Worm (Caenorhabditis elegans) whole organism, L4 larva: ENCODE measurements around the gene mpc-1.
A peak's percentile ranks its signal among the peaks of the same experiment; 100 is the strongest.

Source experiments
- F26F4.8 ChIP-seq: fragments of 200-800 bp; sonication (Bioruptor generic); conservative IDR thresholded peaks from 2 replicates; pipeline ENCODE4 v1.3.6; 2022; ENCODE audit warnings: missing genetic modification characterization, missing compliant biosample characterization
- F37D6.2 ChIP-seq: sonication (generic microtip); optimal IDR thresholded peaks from 2 replicates; lab custom pipeline; 2016; ENCODE audit warnings: mild to moderate bottlenecking, missing genetic modification characterization, missing compliant biosample characterization
- F44E2.7 ChIP-seq: fragments of 200-800 bp; sonication (Bioruptor generic); IDR thresholded peaks from 2 replicates; pipeline ENCODE4 v2.1.2; 2022; ENCODE audit warnings: missing genetic modification characterization, missing compliant biosample characterization
- Y105C5A.15 ChIP-seq: fragments of 200-800 bp; sonication (Bioruptor generic); IDR thresholded peaks from 2 replicates; pipeline ENCODE4 v1.3.6; 2022; ENCODE audit warnings: missing genetic modification characterization, missing compliant biosample characterization
- Y5F2A.4 ChIP-seq: fragments of 200-800 bp; sonication (Bioruptor generic); optimal IDR thresholded peaks from 2 replicates; lab custom pipeline; 2018; ENCODE audit warnings: mild to moderate bottlenecking, missing genetic modification characterization, missing compliant biosample characterization
- ZK337.2 ChIP-seq: fragments of 200-800 bp; sonication (Bioruptor generic); IDR thresholded peaks from 2 replicates; pipeline ENCODE4 v1.3.6; 2022; ENCODE audit warnings: missing genetic modification reagents, missing genetic modification characterization, missing compliant biosample characterization
- ZK546.5 ChIP-seq, 2 experiments: sonication (generic microtip); optimal IDR thresholded peaks; 2 replicates each; lab custom pipeline; 2017; ENCODE audit warnings: missing biosample characterization in 2 of 2, missing genetic modification characterization in 2 of 2
- aha-1 ChIP-seq: fragments of 150-350 bp; peaks from one replicate; lab custom pipeline; 2014; ENCODE audit warnings: missing biosample characterization, missing genetic modification characterization
- arid-1 ChIP-seq: fragments of 200-800 bp; sonication (Bioruptor generic); conservative IDR thresholded peaks from 2 replicates; pipeline ENCODE4 v1.3.6; 2022; ENCODE audit warnings: missing genetic modification reagents, missing genetic modification characterization, missing compliant biosample characterization
- ctbp-1 ChIP-seq: fragments of 200-800 bp; sonication (Bioruptor generic); IDR thresholded peaks from 2 replicates; pipeline ENCODE4 v1.3.6; 2022; ENCODE audit warnings: missing genetic modification reagents, missing genetic modification characterization, missing compliant biosample characterization
- daf-16 ChIP-seq, 3 experiments: sonication (generic microtip); optimal IDR thresholded peaks; 2 replicates each; lab custom pipeline; 2016 to 2017; ENCODE audit warnings: missing genetic modification characterization in 3 of 3, missing genetic modification reagents in 3 of 3, mild to moderate bottlenecking in 2 of 3, missing compliant biosample characterization in 2 of 3, missing biosample characterization in 1 of 3, moderate library complexity in 1 of 3
- dmd-6 ChIP-seq: fragments of 200-800 bp; sonication (Bioruptor generic); IDR thresholded peaks from 2 replicates; pipeline ENCODE4 v1.3.6; 2022; ENCODE audit warnings: missing genetic modification reagents, missing genetic modification characterization, missing compliant biosample characterization
- duxl-1 ChIP-seq: sonication (generic microtip); optimal IDR thresholded peaks from 2 replicates; lab custom pipeline; 2016; ENCODE audit warnings: mild to moderate bottlenecking, missing genetic modification characterization, moderate library complexity, missing compliant biosample characterization; ENCODE audit not compliant: poor library complexity
- dve-1 ChIP-seq: sonication (generic microtip); optimal IDR thresholded peaks from 2 replicates; lab custom pipeline; 2017; ENCODE audit warnings: antibody characterized with exemption, mild to moderate bottlenecking, missing genetic modification characterization, missing compliant biosample characterization; ENCODE audit not compliant: insufficient read depth
- egl-27 ChIP-seq: sonication (generic microtip); optimal IDR thresholded peaks from 3 replicates; lab custom pipeline; 2017; ENCODE audit warnings: missing biosample characterization, missing genetic modification reagents, missing genetic modification characterization
- egl-43 ChIP-seq: fragments of 200-800 bp; sonication (Bioruptor generic); IDR thresholded peaks from 2 replicates; pipeline ENCODE4 v1.3.6; 2022; ENCODE audit warnings: missing genetic modification reagents, missing genetic modification characterization, missing compliant biosample characterization
- hif-1 ChIP-seq, 2 experiments: sonication (generic microtip); optimal IDR thresholded peaks; 2 replicates each; lab custom pipeline; 2016 to 2017; ENCODE audit warnings: missing compliant biosample characterization in 2 of 2, missing genetic modification characterization in 2 of 2, missing genetic modification reagents in 2 of 2, missing genotype in 2 of 2, mild to moderate bottlenecking in 1 of 2
- hlh-11 ChIP-seq: fragments of 200-800 bp; sonication (Bioruptor generic); optimal IDR thresholded peaks from 2 replicates; lab custom pipeline; 2018; ENCODE audit warnings: mild to moderate bottlenecking, missing genetic modification characterization, missing compliant biosample characterization
- hlh-30 ChIP-seq: sonication (generic microtip); optimal IDR thresholded peaks from 2 replicates; lab custom pipeline; 2017; ENCODE audit warnings: antibody characterized with exemption, mild to moderate bottlenecking, missing genetic modification characterization, missing compliant biosample characterization; ENCODE audit not compliant: insufficient read depth
- jun-1 ChIP-seq: fragments of 150-350 bp; optimal IDR thresholded peaks from 2 replicates; lab custom pipeline; 2014; ENCODE audit warnings: missing biosample characterization, missing genetic modification reagents, missing genetic modification characterization
- lim-7 ChIP-seq: fragments of 200-800 bp; sonication (Bioruptor generic); IDR thresholded peaks from 2 replicates; pipeline ENCODE4 v1.3.6; 2022; ENCODE audit warnings: missing genetic modification characterization, missing compliant biosample characterization
- lin-1 ChIP-seq: fragments of 200-800 bp; sonication (Bioruptor generic); IDR thresholded peaks from 2 replicates; pipeline ENCODE4 v1.3.6; 2022; ENCODE audit warnings: missing genetic modification reagents, missing genetic modification characterization, missing compliant biosample characterization
- lin-38 ChIP-seq: fragments of 200-800 bp; sonication (Bioruptor generic); IDR thresholded peaks from 2 replicates; pipeline ENCODE4 v1.3.6; 2022; ENCODE audit warnings: missing genetic modification reagents, missing genetic modification characterization, missing compliant biosample characterization
- lsy-2 ChIP-seq, 2 experiments: fragments of 150-350 bp in 1 of 2; sonication (generic microtip) in 1 of 2; optimal IDR thresholded peaks; 2 replicates each; lab custom pipeline; 2014 to 2017; ENCODE audit warnings: missing biosample characterization in 2 of 2, missing genetic modification characterization in 2 of 2
- madf-9 ChIP-seq: fragments of 200-800 bp; sonication (Bioruptor generic); conservative IDR thresholded peaks from 2 replicates; pipeline ENCODE4 v1.3.6; 2022; ENCODE audit warnings: missing genetic modification reagents, missing genetic modification characterization, missing compliant biosample characterization
- mdl-1 ChIP-seq, 2 experiments: fragments of 150-350 bp in 1 of 2; sonication (generic microtip) in 1 of 2; optimal IDR thresholded peaks; 2 replicates each; lab custom pipeline; 2014 to 2017; ENCODE audit warnings: missing biosample characterization in 2 of 2, missing genetic modification characterization in 2 of 2
- mep-1 ChIP-seq: fragments of 150-350 bp; sonication (generic microtip); optimal IDR thresholded peaks from 3 replicates; lab custom pipeline; 2014; ENCODE audit warnings: missing biosample characterization, missing genetic modification characterization
- mes-2 ChIP-seq: sonication (generic microtip); optimal IDR thresholded peaks from 2 replicates; lab custom pipeline; 2016; ENCODE audit warnings: missing genotype, mild to moderate bottlenecking, missing genetic modification characterization, missing compliant biosample characterization; ENCODE audit not compliant: poor library complexity, severe bottlenecking
- mxl-3 ChIP-seq: fragments of 200-800 bp; sonication (Bioruptor generic); optimal IDR thresholded peaks from 2 replicates; lab custom pipeline; 2018; ENCODE audit warnings: mild to moderate bottlenecking, missing genetic modification characterization, missing compliant biosample characterization
- nhr-102 ChIP-seq: sonication (generic microtip); optimal IDR thresholded peaks from 2 replicates; lab custom pipeline; 2016; ENCODE audit warnings: mild to moderate bottlenecking, missing genetic modification characterization, moderate library complexity, missing compliant biosample characterization
- nhr-25 ChIP-seq: sonication (generic microtip); optimal IDR thresholded peaks from 2 replicates; lab custom pipeline; 2017; ENCODE audit warnings: missing genetic modification characterization, mild to moderate bottlenecking, missing compliant biosample characterization, antibody characterized with exemption, moderate library complexity, borderline replicate concordance; ENCODE audit not compliant: insufficient read depth
- nhr-28 ChIP-seq: fragments of 150-350 bp; optimal IDR thresholded peaks from 2 replicates; lab custom pipeline; 2014; ENCODE audit warnings: missing biosample characterization, missing genetic modification characterization
- nhr-41 ChIP-seq: fragments of 200-800 bp; sonication (Bioruptor generic); IDR thresholded peaks from 2 replicates; pipeline ENCODE4 v1.3.6; 2022; ENCODE audit warnings: missing genetic modification reagents, missing genetic modification characterization, missing compliant biosample characterization
- nhr-6 ChIP-seq: fragments of 150-350 bp; optimal IDR thresholded peaks from 2 replicates; lab custom pipeline; 2014; ENCODE audit warnings: missing biosample characterization, missing genetic modification characterization
- nhr-77 ChIP-seq: fragments of 150-350 bp; optimal IDR thresholded peaks from 2 replicates; lab custom pipeline; 2014; ENCODE audit warnings: missing biosample characterization, missing genetic modification characterization
- pha-4 ChIP-seq, 2 experiments: fragments of 150-350 bp in 1 of 2; fragments of 200-800 bp in 1 of 2; sonication (Bioruptor generic) in 1 of 2; IDR thresholded peaks in 1 of 2; optimal IDR thresholded peaks in 1 of 2; 2 replicates each; pipeline versions ENCODE4 v1.3.6 to Lab custom; 2014 to 2022; ENCODE audit warnings: missing genetic modification characterization in 2 of 2, missing genetic modification reagents in 2 of 2, missing biosample characterization in 1 of 2, missing compliant biosample characterization in 1 of 2
- pqm-1 ChIP-seq: sonication (generic microtip); optimal IDR thresholded peaks from 2 replicates; lab custom pipeline; 2017; ENCODE audit warnings: missing biosample characterization, missing genetic modification characterization
- rbr-2 ChIP-seq: sonication (generic microtip); optimal IDR thresholded peaks from 2 replicates; lab custom pipeline; 2016; ENCODE audit warnings: missing genotype, missing genetic modification characterization, missing compliant biosample characterization
- sdz-12 ChIP-seq: fragments of 200-800 bp; sonication (Bioruptor generic); optimal IDR thresholded peaks from 2 replicates; lab custom pipeline; 2018; ENCODE audit warnings: mild to moderate bottlenecking, missing genetic modification characterization, missing compliant biosample characterization
- tag-97 ChIP-seq: fragments of 200-800 bp; sonication (Bioruptor generic); IDR thresholded peaks from 2 replicates; pipeline ENCODE4 v1.3.6; 2022; ENCODE audit warnings: missing genetic modification characterization, missing compliant biosample characterization
- unc-130 ChIP-seq: sonication (generic microtip); optimal IDR thresholded peaks from 2 replicates; lab custom pipeline; 2016; ENCODE audit warnings: missing genetic modification reagents, missing genetic modification characterization, missing compliant biosample characterization
- zip-11 ChIP-seq: fragments of 200-800 bp; sonication (Bioruptor generic); IDR thresholded peaks from 2 replicates; pipeline ENCODE4 v1.3.6; 2022; ENCODE audit warnings: missing genetic modification characterization, missing compliant biosample characterization

The mpc-1 gene

DNA sequence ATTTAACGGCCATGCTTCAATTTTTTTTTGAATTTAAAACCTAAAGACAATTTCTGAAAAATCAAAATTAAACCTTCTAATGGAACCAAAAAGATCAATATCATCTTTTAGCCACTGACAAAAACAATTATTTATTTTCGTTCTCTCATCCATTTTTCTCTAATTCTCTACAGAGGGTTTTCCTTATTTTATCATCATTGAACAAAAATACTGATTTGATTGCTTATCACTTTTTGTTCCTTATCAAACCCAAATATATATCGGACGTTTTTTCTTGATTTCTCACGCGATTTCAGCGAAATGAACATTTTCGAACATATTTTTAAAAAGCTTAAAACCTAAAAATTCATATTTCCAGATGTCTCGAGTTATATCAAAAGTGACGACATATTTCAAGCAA, at the start of gene mpc-1:
TSS of gene mpc-1 (plus strand) at position 359 of the 400 bp plus-strand sequence.
- no peak for TF ChIP-seq rbr-2 (tag; lab: Kevin White, UChicago)
- TF ChIP-seq pha-4 (GFP tag; IDR thresholded peaks at IDR 0.05; lab: Robert Waterston, UW): no peak
- no peak for TF ChIP-seq pha-4 (tag; optimal IDR thresholded peaks at IDR 0.05; lab: Kevin White, UChicago)
- peak in 1 of 2 experiments; percentile 42 for TF ChIP-seq mdl-1 (tag; optimal IDR thresholded peaks at IDR 0.05; lab: Kevin White, UChicago)
- TF ChIP-seq pqm-1 (tag; lab: Kevin White, UChicago): peak; percentile 77
- TF ChIP-seq daf-16 (GFP tag; optimal IDR thresholded peaks at IDR 0.05; lab: Kevin White, UChicago): no peak
- peak; percentile 85 for TF ChIP-seq daf-16 (tag; optimal IDR thresholded peaks at IDR 0.05; lab: Kevin White, UChicago)
- no peak for TF ChIP-seq mep-1 (tag; lab: Kevin White, UChicago)
- peak; percentile 50 for TF ChIP-seq hlh-11 (tag; lab: Kevin White, UChicago)
- peak; percentile 75 for TF ChIP-seq nhr-77 (tag; lab: Kevin White, UChicago)
- TF ChIP-seq mes-2 (tag; lab: Kevin White, UChicago): no peak
- peak; percentile 68 for TF ChIP-seq dve-1
- TF ChIP-seq nhr-25 (tag; lab: Kevin White, UChicago): no peak
- TF ChIP-seq ZK337.2 (GFP tag; lab: Robert Waterston, UW): no peak
- peak; percentile 61 for TF ChIP-seq nhr-28 (tag; lab: Kevin White, UChicago)
- no peak for TF ChIP-seq hlh-30 (tag; lab: Kevin White, UChicago)
- no peak for TF ChIP-seq ctbp-1
- peak; percentile 72 for TF ChIP-seq dmd-6

DNA sequence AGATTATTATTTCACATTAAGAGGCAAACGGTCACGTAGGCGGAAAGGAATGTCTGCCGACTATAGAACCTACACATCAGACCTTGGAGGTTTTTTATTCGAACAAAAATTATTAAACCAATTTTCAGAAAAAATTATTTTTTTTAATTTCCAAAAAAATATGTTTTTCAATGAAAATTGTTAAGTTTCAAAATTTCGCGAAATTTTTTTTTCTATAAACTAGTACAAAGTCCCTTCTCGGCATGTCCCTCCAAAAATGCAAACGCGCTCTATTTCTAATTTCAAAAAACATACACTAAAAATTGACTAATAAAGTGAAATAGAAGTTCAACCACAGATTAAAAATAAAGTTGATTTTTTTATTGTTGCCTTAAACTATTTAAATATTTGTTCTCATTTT, 48.3 kb upstream of the mpc-1 start, which contains the start of gene ckb-1:
TSS of gene ckb-1 (plus strand) at position 301 of the 400 bp plus-strand sequence.
- TF ChIP-seq mes-2 (tag; lab: Kevin White, UChicago) (peak; percentile 8), lsy-2 (tag; optimal IDR thresholded peaks at IDR 0.05; lab: Kevin White, UChicago) (peak in 1 of 2 experiments; percentile 7), lin-38 (peak; percentile 39; the same call in 1 of the 2 replicates), aha-1 (no peak), dve-1 (peak; percentile 15)
- TF ChIP-seq, all 104 proteins: peak for 4

DNA sequence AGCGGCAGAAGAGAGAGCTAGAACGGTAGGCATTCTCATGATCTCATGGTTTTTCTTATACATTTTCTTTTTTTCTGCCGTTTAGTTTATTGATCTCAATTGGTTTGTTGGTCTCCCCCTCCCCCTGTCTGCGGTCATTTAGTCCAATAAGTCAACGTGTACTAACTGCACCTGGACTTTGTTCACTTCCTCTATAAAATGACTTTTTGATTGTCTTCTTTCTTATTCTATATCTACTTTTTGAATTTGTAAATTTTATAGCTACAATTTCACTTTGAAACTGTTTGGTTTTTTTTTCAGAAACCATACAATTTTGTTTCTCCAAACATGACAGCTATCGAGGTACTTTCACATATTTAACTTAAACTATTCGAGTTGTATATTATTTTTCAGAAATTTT, 45.6 kb upstream of the mpc-1 start, which contains the start of gene ckb-2:
TSS of gene ckb-2 (plus strand) at position 301 of the 400 bp plus-strand sequence.
- TF ChIP-seq tag-97: no peak
- TF ChIP-seq ZK546.5 (tag; optimal IDR thresholded peaks at IDR 0.05; lab: Kevin White, UChicago): no peak
- TF ChIP-seq F37D6.2 (tag; lab: Kevin White, UChicago): no peak
- TF ChIP-seq egl-27 (tag; lab: Kevin White, UChicago): no peak
- TF ChIP-seq Y5F2A.4 (GFP tag; lab: Kevin White, UChicago): no peak
- no peak for TF ChIP-seq unc-130 (GFP tag; lab: Kevin White, UChicago)
- TF ChIP-seq sdz-12 (GFP tag; lab: Kevin White, UChicago): no peak
- TF ChIP-seq mdl-1 (tag; optimal IDR thresholded peaks at IDR 0.05; lab: Kevin White, UChicago): no peak
- TF ChIP-seq zip-11 (GFP tag; lab: Robert Waterston, UW): no peak
- no peak for TF ChIP-seq jun-1 (tag; lab: Kevin White, UChicago)
- TF ChIP-seq lim-7 (GFP tag; lab: Robert Waterston, UW): no peak
- no peak for TF ChIP-seq Y105C5A.15 (GFP tag; lab: Robert Waterston, UW)
- no peak for TF ChIP-seq hif-1 (tag; optimal IDR thresholded peaks at IDR 0.05; lab: Kevin White, UChicago)
- no peak for TF ChIP-seq mxl-3 (GFP tag; lab: Kevin White, UChicago)

ce11 chrIII:4369381-4369809, 43.9 kb upstream of the mpc-1 start:
- TF ChIP-seq lin-1 (GFP tag; lab: Robert Waterston, UW): 0 out of 2 replicates have a peak, but pooled peaks have one; percentile 43
- peak; percentile 71 for TF ChIP-seq nhr-102 (tag; lab: Kevin White, UChicago)
- TF ChIP-seq F44E2.7 (GFP tag; lab: Robert Waterston, UW): peak; percentile 75; the same call in 1 of the 2 replicates
- TF ChIP-seq nhr-6 (tag; lab: Kevin White, UChicago): peak; percentile 30
- TF ChIP-seq lin-38: peak; percentile 84
- peak; percentile 3 for TF ChIP-seq pqm-1 (tag; lab: Kevin White, UChicago)
- TF ChIP-seq F37D6.2 (tag; lab: Kevin White, UChicago): peak; percentile 8
- TF ChIP-seq arid-1 (GFP tag; lab: Robert Waterston, UW): peak; percentile 45; the same call in 1 of the 2 replicates
- 0 out of 2 replicates have a peak, but pooled peaks have one; percentile 19 for TF ChIP-seq F26F4.8 (GFP tag; lab: Robert Waterston, UW)
- peak; percentile 94 for TF ChIP-seq egl-43 (GFP tag; lab: Robert Waterston, UW)
- TF ChIP-seq madf-9 (GFP tag; lab: Robert Waterston, UW): peak; percentile 78
- TF ChIP-seq dmd-6: peak; percentile 85
- TF ChIP-seq hlh-30 (tag; lab: Kevin White, UChicago): peak; percentile 44
- peak; percentile 5 for TF ChIP-seq duxl-1 (tag; lab: Kevin White, UChicago)
- peak; percentile 53; the same call in 1 of the 2 replicates for TF ChIP-seq nhr-41
